Worm (Caenorhabditis elegans) whole organism, L2 larva: ENCODE data around the gene ubc-18.

Experiments
- R02D3.7 ChIP-seq: fragments of 150-350 bp; optimal IDR thresholded peaks from 2 replicates; lab custom pipeline; 2014; ENCODE audit warnings: missing biosample characterization, missing genetic modification characterization
- ceh-82 ChIP-seq: fragments of 150-350 bp; optimal IDR thresholded peaks from 2 replicates; lab custom pipeline; 2014; ENCODE audit warnings: missing biosample characterization, missing genetic modification characterization
- lin-39 ChIP-seq: fragments of 150-350 bp; optimal IDR thresholded peaks from 2 replicates; lab custom pipeline; 2014; ENCODE audit warnings: missing biosample characterization, missing genetic modification reagents, missing genetic modification characterization
- mdl-1 ChIP-seq, 2 experiments: fragments of 150-350 bp in 1 of 2; sonication (generic microtip) in 1 of 2; optimal IDR thresholded peaks; 2 replicates each; lab custom pipeline; 2017; ENCODE audit warnings: missing biosample characterization in 2 of 2, missing genetic modification characterization in 2 of 2
- nhr-77 ChIP-seq: fragments of 150-350 bp; optimal IDR thresholded peaks from 2 replicates; lab custom pipeline; 2014; ENCODE audit warnings: missing biosample characterization, missing genetic modification characterization
- skn-1 ChIP-seq: sonication (generic microtip); optimal IDR thresholded peaks from 2 replicates; lab custom pipeline; 2017; ENCODE audit warnings: missing biosample characterization, missing genetic modification characterization

ce11 chrIII:7062580-7062979 is 5.8 kb downstream of the ubc-18 start, which contains the start of gene R01H2.1:
- TF ChIP-seq nhr-77 (tag; lab: Kevin White, UChicago) (no peak), mdl-1 (tag; optimal IDR thresholded peaks at IDR 0.05; lab: Kevin White, UChicago) (no peak), skn-1 (no peak), ceh-82 (tag; lab: Kevin White, UChicago) (no peak), R02D3.7 (tag; lab: Kevin White, UChicago) (no peak), lin-39 (tag; lab: Kevin White, UChicago) (no peak)
